Fruit fly (Drosophila melanogaster) whole organism, pupa: ENCODE measurements around the gene arx.

Experiments
- CG10348 ChIP-seq: fragments of 200-800 bp; sonication (Bioruptor generic); IDR thresholded peaks from 2 replicates; pipeline ENCODE4 v1.3.6; 2022; ENCODE audit warnings: missing biosample characterization, missing genetic modification characterization
- EcR ChIP-seq: fragments of 200-800 bp; sonication (Bioruptor generic); optimal IDR thresholded peaks from 3 replicates; lab custom pipeline; 2019; ENCODE audit warnings: missing biosample characterization, missing genetic modification characterization, mild to moderate bottlenecking, moderate library complexity, missing genetic modification reagents
- Ets98B ChIP-seq: fragments of 200-800 bp; sonication (Bioruptor generic); IDR thresholded peaks from 2 replicates; pipeline ENCODE4 v1.3.6; 2022; ENCODE audit warnings: missing biosample characterization, missing genetic modification characterization
- Snoo ChIP-seq: fragments of 200-800 bp; sonication (Bioruptor generic); optimal IDR thresholded peaks from 3 replicates; lab custom pipeline; 2017; ENCODE audit warnings: missing biosample characterization, mild to moderate bottlenecking, missing genetic modification characterization, inconsistent platforms

DNA sequence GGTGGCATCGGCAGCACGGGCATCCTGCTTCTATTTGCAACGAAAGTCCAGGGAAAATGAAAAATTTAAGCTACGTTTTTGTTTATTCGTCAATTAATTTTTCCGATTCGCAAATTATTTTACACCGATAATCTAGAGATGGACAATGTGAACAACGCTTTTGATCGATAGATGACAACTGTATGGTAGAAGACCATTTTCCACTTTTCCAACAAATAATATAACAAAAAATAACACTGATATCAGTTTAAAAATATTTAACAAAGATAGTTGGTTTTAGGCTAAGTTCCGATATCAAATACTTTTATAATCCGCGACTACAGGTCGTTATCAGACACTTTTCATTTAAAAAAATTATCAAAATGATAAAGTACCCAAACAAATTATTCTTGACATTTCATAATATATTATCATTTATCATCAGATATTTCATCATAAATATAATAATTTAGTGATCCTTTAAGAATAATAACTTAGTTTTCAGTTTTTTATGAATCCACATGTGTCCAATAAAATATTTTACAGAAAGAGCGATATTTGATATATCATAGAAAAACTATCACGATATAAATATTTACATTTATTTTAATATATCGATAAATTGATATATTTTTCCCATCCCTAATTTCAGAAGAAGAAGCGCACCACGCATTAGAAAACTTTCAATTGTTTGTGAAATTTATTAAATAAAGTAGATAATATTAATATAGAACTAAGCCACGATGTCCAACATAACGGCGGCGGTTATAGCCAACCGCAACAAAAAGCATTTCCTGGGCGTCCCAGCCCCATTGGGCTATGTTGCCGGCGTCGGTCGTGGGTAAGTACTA is 3.6 kb upstream of the arx start, which contains the start of the genes CSN1b and Prp6:
- no peak for TF ChIP-seq Ets98B
- TF ChIP-seq CG10348 (GFP tag; lab: Robert Waterston, UW): no peak
- no peak for TF ChIP-seq Snoo (tag; lab: Kevin White, UChicago)
- no peak for TF ChIP-seq EcR
